Fruit fly (Drosophila melanogaster) whole organism, embryonic: ENCODE results near the gene CG43137.
A peak's percentile ranks its signal among the peaks of the same experiment; 100 is the strongest.

ENCODE experiments used
- ATbp ChIP-seq: fragments of 200-800 bp; sonication (Bioruptor generic); optimal IDR thresholded peaks from 2 replicates; lab custom pipeline; 2017; ENCODE audit warnings: missing biosample characterization, mild to moderate bottlenecking, missing genetic modification characterization, missing genetic modification reagents
- CG11695 ChIP-seq: fragments of 200-800 bp; sonication (Bioruptor generic); IDR thresholded peaks from 3 replicates; pipeline ENCODE4 v1.3.6; 2022; ENCODE audit warnings: missing biosample characterization, missing genetic modification characterization
- CG11696 ChIP-seq: fragments of 200-800 bp; sonication (Bioruptor generic); IDR thresholded peaks from 2 replicates; pipeline ENCODE4 v1.3.6; 2022; ENCODE audit warnings: missing biosample characterization, missing genetic modification characterization
- CG12219 ChIP-seq: fragments of 200-800 bp; sonication (Bioruptor generic); optimal IDR thresholded peaks from 3 replicates; lab custom pipeline; 2018; ENCODE audit warnings: missing biosample characterization, mild to moderate bottlenecking, missing genetic modification characterization
- CG12299 ChIP-seq: fragments of 200-800 bp; sonication (Bioruptor generic); optimal IDR thresholded peaks from 2 replicates; lab custom pipeline; 2018; ENCODE audit warnings: missing biosample characterization, mild to moderate bottlenecking, missing genetic modification characterization
- CG12391 ChIP-seq: fragments of 200-800 bp; sonication (Bioruptor generic); optimal IDR thresholded peaks from 3 replicates; lab custom pipeline; 2018; ENCODE audit warnings: missing biosample characterization, mild to moderate bottlenecking, missing genetic modification characterization, moderate library complexity
- CG15479 ChIP-seq: fragments of 200-800 bp; sonication (Bioruptor generic); optimal IDR thresholded peaks from 3 replicates; lab custom pipeline; 2019; ENCODE audit warnings: missing biosample characterization, mild to moderate bottlenecking, missing genetic modification characterization, moderate library complexity
- CG17359 ChIP-seq: fragments of 200-800 bp; sonication (Bioruptor generic); optimal IDR thresholded peaks from 3 replicates; lab custom pipeline; 2018; ENCODE audit warnings: missing biosample characterization, mild to moderate bottlenecking, missing genetic modification characterization, moderate library complexity
- CG17912 ChIP-seq: fragments of 200-800 bp; sonication (Bioruptor generic); optimal IDR thresholded peaks from 2 replicates; lab custom pipeline; 2018; ENCODE audit warnings: missing biosample characterization, mild to moderate bottlenecking, missing genetic modification characterization
- CG2199 ChIP-seq: fragments of 200-800 bp; sonication (Bioruptor generic); IDR thresholded peaks from 3 replicates; pipeline ENCODE4 v1.3.6; 2022; ENCODE audit warnings: missing biosample characterization, missing genetic modification characterization
- CG2712 ChIP-seq: fragments of 200-800 bp; optimal IDR thresholded peaks from 3 replicates; lab custom pipeline; 2019; ENCODE audit warnings: missing biosample characterization, mild to moderate bottlenecking, missing genetic modification characterization, moderate library complexity
- CG3163 ChIP-seq: fragments of 200-800 bp; sonication (Bioruptor generic); optimal IDR thresholded peaks from 3 replicates; lab custom pipeline; 2016; ENCODE audit warnings: missing biosample characterization, missing genetic modification characterization
- CG6272 ChIP-seq: fragments of 200-800 bp; sonication (Bioruptor generic); IDR thresholded peaks from 2 replicates; pipeline ENCODE4 v1.3.6; 2022; ENCODE audit warnings: missing biosample characterization, missing genetic modification characterization
- CG7271 ChIP-seq: fragments of 200-800 bp; sonication (Bioruptor generic); optimal IDR thresholded peaks from 2 replicates; lab custom pipeline; 2018; ENCODE audit warnings: missing biosample characterization, mild to moderate bottlenecking, missing genetic modification characterization, moderate library complexity
- CG9817 ChIP-seq: fragments of 200-800 bp; sonication (Bioruptor generic); optimal IDR thresholded peaks from 2 replicates; lab custom pipeline; 2018; ENCODE audit warnings: missing biosample characterization, mild to moderate bottlenecking, missing genetic modification characterization, moderate library complexity
- Dad ChIP-seq: fragments of 200-800 bp; sonication (Bioruptor generic); optimal IDR thresholded peaks from 3 replicates; lab custom pipeline; 2016; ENCODE audit warnings: missing biosample characterization, missing genetic modification characterization
- Deaf1 ChIP-seq: fragments of 200-800 bp; optimal IDR thresholded peaks from 3 replicates; lab custom pipeline; 2019; ENCODE audit warnings: missing biosample characterization, mild to moderate bottlenecking, missing genetic modification characterization, moderate library complexity
- Doc3 ChIP-seq: fragments of 200-800 bp; sonication (Bioruptor generic); IDR thresholded peaks from 3 replicates; pipeline ENCODE4 v1.3.6; 2022; ENCODE audit warnings: missing biosample characterization, missing genetic modification characterization; ENCODE audit not compliant: partially characterized antibody
- Dp ChIP-seq: fragments of 200-800 bp; sonication (Bioruptor generic); optimal IDR thresholded peaks from 2 replicates; lab custom pipeline; 2018; ENCODE audit warnings: missing biosample characterization, mild to moderate bottlenecking, missing genetic modification characterization, moderate library complexity
- E2f1 ChIP-seq: fragments of 200-800 bp; sonication (Bioruptor generic); IDR thresholded peaks from 2 replicates; pipeline ENCODE4 v1.3.6; 2022; ENCODE audit warnings: missing biosample characterization, missing genetic modification characterization
- Fer2 ChIP-seq: fragments of 200-800 bp; sonication (Bioruptor generic); optimal IDR thresholded peaks from 2 replicates; lab custom pipeline; 2018; ENCODE audit warnings: missing biosample characterization, mild to moderate bottlenecking, missing genetic modification characterization, moderate library complexity
- Fer3 ChIP-seq: fragments of 200-800 bp; sonication (Bioruptor generic); optimal IDR thresholded peaks from 2 replicates; lab custom pipeline; 2018; ENCODE audit warnings: missing biosample characterization, mild to moderate bottlenecking, missing genetic modification characterization, moderate library complexity
- Gug ChIP-seq: fragments of 200-800 bp; sonication (Bioruptor generic); IDR thresholded peaks from 4 replicates; pipeline ENCODE4 v1.3.6; 2022; ENCODE audit warnings: missing biosample characterization, missing genetic modification characterization
- HLH4C ChIP-seq: fragments of 200-800 bp; sonication (Bioruptor generic); IDR thresholded peaks from 3 replicates; pipeline ENCODE4 v1.3.6; 2022; ENCODE audit warnings: missing biosample characterization, missing genetic modification characterization; ENCODE audit not compliant: partially characterized antibody
- HLHmδ ChIP-seq: fragments of 200-800 bp; sonication (Bioruptor generic); optimal IDR thresholded peaks from 2 replicates; lab custom pipeline; 2018; ENCODE audit warnings: missing biosample characterization, mild to moderate bottlenecking, missing genetic modification characterization, moderate library complexity
- Hsf ChIP-seq: fragments of 200-800 bp; sonication (Bioruptor generic); optimal IDR thresholded peaks from 3 replicates; lab custom pipeline; 2016; ENCODE audit warnings: missing biosample characterization, missing genetic modification characterization
- NC2β ChIP-seq: fragments of 200-800 bp; sonication (Bioruptor generic); optimal IDR thresholded peaks from 2 replicates; lab custom pipeline; 2016; ENCODE audit warnings: missing biosample characterization, missing genetic modification characterization
- Opbp ChIP-seq: fragments of 200-800 bp; sonication (Bioruptor generic); IDR thresholded peaks from 3 replicates; pipeline ENCODE4 v1.3.6; 2022; ENCODE audit warnings: missing biosample characterization, missing genetic modification characterization; ENCODE audit not compliant: partially characterized antibody
- Ptx1 ChIP-seq: fragments of 200-800 bp; sonication (Bioruptor generic); IDR thresholded peaks from 2 replicates; pipeline ENCODE4 v1.3.6; 2022; ENCODE audit warnings: missing biosample characterization, missing genetic modification characterization
- Sox102F ChIP-seq: fragments of 200-800 bp; sonication (Bioruptor generic); optimal IDR thresholded peaks from 2 replicates; lab custom pipeline; 2018; ENCODE audit warnings: missing biosample characterization, mild to moderate bottlenecking, missing genetic modification characterization, moderate library complexity
- aop ChIP-seq: fragments of 200-800 bp; sonication (Bioruptor generic); IDR thresholded peaks from 2 replicates; pipeline ENCODE4 v1.3.6; 2022; ENCODE audit warnings: missing biosample characterization, missing genetic modification characterization
- bigmax ChIP-seq: fragments of 200-800 bp; sonication (Bioruptor generic); optimal IDR thresholded peaks from 2 replicates; lab custom pipeline; 2018; ENCODE audit warnings: missing biosample characterization, mild to moderate bottlenecking, missing genetic modification characterization
- caup ChIP-seq: fragments of 200-800 bp; sonication (Bioruptor generic); optimal IDR thresholded peaks from 3 replicates; lab custom pipeline; 2017; ENCODE audit warnings: missing biosample characterization, mild to moderate bottlenecking, missing genetic modification characterization, moderate library complexity; ENCODE audit not compliant: severe bottlenecking
- croc ChIP-seq: fragments of 200-800 bp; sonication (Bioruptor generic); conservative IDR thresholded peaks from 3 replicates; pipeline ENCODE4 v1.3.6; 2022; ENCODE audit warnings: missing biosample characterization, missing genetic modification characterization
- dati ChIP-seq: fragments of 200-800 bp; sonication (Bioruptor generic); IDR thresholded peaks from 2 replicates; pipeline ENCODE4 v1.3.6; 2022; ENCODE audit warnings: missing biosample characterization, missing genetic modification characterization
- dmrt11E ChIP-seq: fragments of 200-800 bp; sonication (Bioruptor generic); optimal IDR thresholded peaks from 3 replicates; lab custom pipeline; 2018; ENCODE audit warnings: missing biosample characterization, mild to moderate bottlenecking, missing genetic modification characterization, moderate library complexity
- ems ChIP-seq: fragments of 200-800 bp; sonication (Bioruptor generic); optimal IDR thresholded peaks from 3 replicates; lab custom pipeline; 2016; ENCODE audit warnings: missing biosample characterization, missing genetic modification characterization
- gcm ChIP-seq: fragments of 200-800 bp; sonication (Bioruptor generic); optimal IDR thresholded peaks from 2 replicates; lab custom pipeline; 2019; ENCODE audit warnings: missing biosample characterization, mild to moderate bottlenecking, missing genetic modification characterization, moderate library complexity
- gt ChIP-seq: fragments of 200-800 bp; sonication (Bioruptor generic); IDR thresholded peaks from 2 replicates; pipeline ENCODE4 v1.3.6; 2022; ENCODE audit warnings: missing biosample characterization, missing genetic modification characterization
- hb ChIP-seq: fragments of 200-800 bp; sonication (Bioruptor generic); IDR thresholded peaks from 3 replicates; pipeline ENCODE4 v1.3.6; 2022; ENCODE audit warnings: missing biosample characterization, missing genetic modification characterization; ENCODE audit not compliant: partially characterized antibody
- nerfin-2 ChIP-seq: fragments of 200-800 bp; sonication (Bioruptor generic); IDR thresholded peaks from 2 replicates; pipeline ENCODE4 v1.3.6; 2022; ENCODE audit warnings: missing biosample characterization, missing genetic modification characterization; ENCODE audit not compliant: partially characterized antibody
- nmo ChIP-seq: fragments of 200-800 bp; sonication (Bioruptor generic); optimal IDR thresholded peaks from 2 replicates; lab custom pipeline; 2018; ENCODE audit warnings: missing biosample characterization, mild to moderate bottlenecking, missing genetic modification characterization, moderate library complexity
- oc ChIP-seq: fragments of 200-800 bp; sonication (Bioruptor generic); optimal IDR thresholded peaks from 2 replicates; lab custom pipeline; 2018; ENCODE audit warnings: missing biosample characterization, mild to moderate bottlenecking, missing genetic modification characterization, moderate library complexity
- peb ChIP-seq: fragments of 200-800 bp; sonication (Bioruptor generic); IDR thresholded peaks from 2 replicates; pipeline ENCODE4 v1.3.6; 2022; ENCODE audit warnings: missing biosample characterization, missing genetic modification characterization
- pzg ChIP-seq: fragments of 200-800 bp; sonication (Bioruptor generic); optimal IDR thresholded peaks from 3 replicates; lab custom pipeline; 2018; ENCODE audit warnings: missing biosample characterization, mild to moderate bottlenecking, missing genetic modification characterization, moderate library complexity
- shn ChIP-seq: fragments of 200-800 bp; sonication (Bioruptor generic); optimal IDR thresholded peaks from 3 replicates; lab custom pipeline; 2016; ENCODE audit warnings: missing biosample characterization, missing genetic modification characterization
- sim ChIP-seq: fragments of 200-800 bp; sonication (Bioruptor generic); IDR thresholded peaks from 2 replicates; pipeline ENCODE4 v1.3.6; 2022; ENCODE audit warnings: missing biosample characterization, missing genetic modification characterization
- stc ChIP-seq: fragments of 200-800 bp; sonication (Bioruptor generic); IDR thresholded peaks from 2 replicates; pipeline ENCODE4 v1.3.6; 2022; ENCODE audit warnings: missing biosample characterization, missing genetic modification characterization
- unpg ChIP-seq: fragments of 200-800 bp; sonication (Bioruptor generic); optimal IDR thresholded peaks from 3 replicates; lab custom pipeline; 2018; ENCODE audit warnings: missing biosample characterization, mild to moderate bottlenecking, missing genetic modification characterization, moderate library complexity
- zfh2 ChIP-seq: fragments of 200-800 bp; sonication (Bioruptor generic); optimal IDR thresholded peaks from 2 replicates; lab custom pipeline; 2016; ENCODE audit warnings: missing biosample characterization, missing genetic modification characterization

The CG43137 gene

dm6 chrX:5879543-5879943 is 14.6 kb upstream of the CG43137 start, which contains the start of the genes Usp30 and CG16721 (continued):
- TF ChIP-seq CG7271 (tag; lab: Kevin White, UChicago) (no peak), nmo (GFP tag; lab: Kevin White, UChicago) (peak; percentile 13), Fer3 (tag; lab: Kevin White, UChicago) (peak; percentile 28), CG2712 (peak; percentile 52), Opbp (GFP tag; lab: Robert Waterston, UW) (peak; percentile 57; the same call in 1 of the 3 replicates), unpg (GFP tag; lab: Kevin White, UChicago) (peak; percentile 43), Ptx1 (GFP tag; lab: Robert Waterston, UW) (no peak), gt (no peak), Sox102F (GFP tag; lab: Kevin White, UChicago) (no peak), Deaf1 (tag; lab: Kevin White, UChicago) (no peak), Dp (peak; percentile 36), HLH4C (GFP tag; lab: Robert Waterston, UW) (peak; percentile 77), CG17912 (no peak), dati (GFP tag; lab: Robert Waterston, UW) (no peak), CG3163 (GFP tag; lab: Kevin White, UChicago) (peak; percentile 35), peb (GFP tag; lab: Robert Waterston, UW) (no peak), aop (GFP tag; lab: Robert Waterston, UW) (no peak), caup (GFP tag; lab: Kevin White, UChicago) (peak; percentile 62), CG17359 (tag; lab: Kevin White, UChicago) (peak; percentile 24), Fer2 (tag; lab: Kevin White, UChicago) (peak; percentile 3), sim (GFP tag; lab: Robert Waterston, UW) (no peak), dmrt11E (tag; lab: Kevin White, UChicago) (peak; percentile 10), Dad (GFP tag; lab: Kevin White, UChicago) (peak; percentile 48), CG12299 (tag; lab: Kevin White, UChicago) (peak; percentile 29), Hsf (GFP tag; lab: Kevin White, UChicago) (peak; percentile 22), CG12391 (tag; lab: Kevin White, UChicago) (peak; percentile 39), ATbp (no peak), stc (no peak), E2f1 (no peak), Doc3 (GFP tag; lab: Robert Waterston, UW) (peak; percentile 65), oc (tag; lab: Kevin White, UChicago) (no peak), ems (GFP tag; lab: Kevin White, UChicago) (peak; percentile 72), CG2199 (GFP tag; lab: Robert Waterston, UW) (no peak), gcm (peak; percentile 9), CG9817 (tag; lab: Kevin White, UChicago) (peak; percentile 9), nerfin-2 (GFP tag; lab: Robert Waterston, UW) (peak; percentile 71), CG15479 (GFP tag; lab: Kevin White, UChicago) (no peak), hb (GFP tag; lab: Robert Waterston, UW) (peak; percentile 55; the same call in 1 of the 3 replicates), Gug (GFP tag; lab: Robert Waterston, UW) (peak; percentile 5; the same call in 1 of the 4 replicates), pzg (GFP tag; lab: Kevin White, UChicago) (peak; percentile 80), shn (GFP tag; lab: Kevin White, UChicago) (peak; percentile 58), NC2β (GFP tag; lab: Kevin White, UChicago) (peak; percentile 60), bigmax (GFP tag; lab: Kevin White, UChicago) (no peak), CG11696 (GFP tag; lab: Robert Waterston, UW) (no peak), HLHmδ (GFP tag; lab: Kevin White, UChicago) (no peak), CG6272 (0 out of 2 replicates have a peak, but pooled peaks have one; percentile 11), zfh2 (GFP tag; lab: Kevin White, UChicago) (peak; percentile 76), croc (GFP tag; lab: Robert Waterston, UW) (no peak), CG12219 (GFP tag; lab: Kevin White, UChicago) (peak; percentile 1), CG11695 (GFP tag; lab: Robert Waterston, UW) (no peak)
